Fruit fly (Drosophila melanogaster) whole organism, embryonic: ENCODE measurements around the gene pr.

Experiments
- ATbp ChIP-seq: fragments of 200-800 bp; sonication (Bioruptor generic); optimal IDR thresholded peaks from 2 replicates; lab custom pipeline; 2017; ENCODE audit warnings: missing biosample characterization, mild to moderate bottlenecking, missing genetic modification characterization, missing genetic modification reagents
- B-H1 ChIP-seq: fragments of 200-800 bp; sonication (Bioruptor generic); IDR thresholded peaks from 3 replicates; pipeline ENCODE4 v1.3.6; 2022; ENCODE audit warnings: missing biosample characterization, missing genetic modification characterization
- BEAF-32 ChIP-seq: fragments of 200-800 bp; sonication (Bioruptor generic); optimal IDR thresholded peaks from 3 replicates; lab custom pipeline; 2017; ENCODE audit warnings: missing biosample characterization, missing genetic modification characterization, mild to moderate bottlenecking, moderate library complexity, missing genetic modification reagents
- CG10209 ChIP-seq: fragments of 200-800 bp; sonication (Bioruptor generic); optimal IDR thresholded peaks from 3 replicates; lab custom pipeline; 2017; ENCODE audit warnings: missing biosample characterization, mild to moderate bottlenecking, missing genetic modification characterization, missing genetic modification reagents
- CG10654 ChIP-seq: fragments of 200-800 bp; sonication (Bioruptor generic); optimal IDR thresholded peaks from 2 replicates; lab custom pipeline; 2016; ENCODE audit warnings: missing biosample characterization, missing genetic modification characterization
- CG11560 ChIP-seq: fragments of 200-800 bp; sonication (Bioruptor generic); IDR thresholded peaks from 3 replicates; pipeline ENCODE4 v1.3.6; 2022; ENCODE audit warnings: missing biosample characterization, missing genetic modification characterization
- CG14014 ChIP-seq: fragments of 200-800 bp; sonication (Bioruptor generic); IDR thresholded peaks from 2 replicates; pipeline ENCODE4 v1.3.6; 2022; ENCODE audit warnings: missing biosample characterization, missing genetic modification characterization
- CG15011 ChIP-seq: fragments of 200-800 bp; sonication (Bioruptor generic); optimal IDR thresholded peaks from 3 replicates; lab custom pipeline; 2018; ENCODE audit warnings: missing biosample characterization, mild to moderate bottlenecking, missing genetic modification characterization
- CG17829 ChIP-seq: fragments of 200-800 bp; optimal IDR thresholded peaks from 2 replicates; lab custom pipeline; 2019; ENCODE audit warnings: missing biosample characterization, mild to moderate bottlenecking, missing genetic modification characterization, moderate library complexity
- CG31224 ChIP-seq: fragments of 200-800 bp; sonication (Bioruptor generic); IDR thresholded peaks from 2 replicates; pipeline ENCODE4 v1.3.6; 2022; ENCODE audit warnings: missing biosample characterization, missing genetic modification characterization
- CG31441 ChIP-seq: fragments of 200-800 bp; sonication (Bioruptor generic); IDR thresholded peaks from 2 replicates; pipeline ENCODE4 v1.3.6; 2022; ENCODE audit warnings: missing biosample characterization, missing genetic modification characterization
- CG32532 ChIP-seq: fragments of 200-800 bp; sonication (Bioruptor generic); IDR thresholded peaks from 2 replicates; pipeline ENCODE4 v1.3.6; 2022; ENCODE audit warnings: missing biosample characterization, missing genetic modification characterization
- CG32767 ChIP-seq: fragments of 200-800 bp; sonication (Bioruptor generic); IDR thresholded peaks from 2 replicates; pipeline ENCODE4 v1.3.6; 2022; ENCODE audit warnings: missing biosample characterization, missing genetic modification characterization
- CG34376 ChIP-seq: fragments of 200-800 bp; sonication (Bioruptor generic); optimal IDR thresholded peaks from 2 replicates; lab custom pipeline; 2018; ENCODE audit warnings: missing biosample characterization, mild to moderate bottlenecking, missing genetic modification characterization
- CG3838 ChIP-seq: fragments of 200-800 bp; sonication (Bioruptor generic); optimal IDR thresholded peaks from 3 replicates; lab custom pipeline; 2016; ENCODE audit warnings: missing biosample characterization, missing genetic modification characterization
- CG4282 ChIP-seq: fragments of 200-800 bp; sonication (Bioruptor generic); optimal IDR thresholded peaks from 2 replicates; lab custom pipeline; 2016; ENCODE audit warnings: missing biosample characterization, missing genetic modification characterization
- CG4360 ChIP-seq: fragments of 200-800 bp; sonication (Bioruptor generic); IDR thresholded peaks from 2 replicates; pipeline ENCODE4 v1.3.6; 2022; ENCODE audit warnings: missing biosample characterization, missing genetic modification characterization
- CG43689 ChIP-seq: fragments of 200-800 bp; sonication (Bioruptor generic); IDR thresholded peaks from 2 replicates; pipeline ENCODE4 v1.3.6; 2022; ENCODE audit warnings: missing biosample characterization, missing genetic modification characterization
- CG4404 ChIP-seq: fragments of 200-800 bp; sonication (Bioruptor generic); IDR thresholded peaks from 2 replicates; pipeline ENCODE4 v1.3.6; 2022; ENCODE audit warnings: missing biosample characterization, missing genetic modification characterization
- CG4730 ChIP-seq: fragments of 200-800 bp; sonication (Bioruptor generic); IDR thresholded peaks from 2 replicates; pipeline ENCODE4 v1.3.6; 2022; ENCODE audit warnings: missing biosample characterization, missing genetic modification characterization
- CG6765 ChIP-seq: fragments of 200-800 bp; sonication (Bioruptor generic); optimal IDR thresholded peaks from 3 replicates; lab custom pipeline; 2017; ENCODE audit warnings: missing biosample characterization, mild to moderate bottlenecking, missing genetic modification characterization
- CG7786 ChIP-seq: fragments of 200-800 bp; sonication (Bioruptor generic); optimal IDR thresholded peaks from 2 replicates; lab custom pipeline; 2016; ENCODE audit warnings: missing biosample characterization, missing genetic modification characterization
- CG8281 ChIP-seq: fragments of 200-800 bp; sonication (Bioruptor generic); optimal IDR thresholded peaks from 2 replicates; lab custom pipeline; 2018; ENCODE audit warnings: missing biosample characterization, mild to moderate bottlenecking, missing genetic modification characterization, moderate library complexity
- Dfd ChIP-seq, 2 experiments: fragments of >200 bp; optimal IDR thresholded peaks; 2 replicates each; lab custom pipeline; 2017; ENCODE audit warnings: missing biosample characterization in 2 of 2, missing genetic modification characterization in 2 of 2
- HLH4C ChIP-seq: fragments of 200-800 bp; sonication (Bioruptor generic); IDR thresholded peaks from 3 replicates; pipeline ENCODE4 v1.3.6; 2022; ENCODE audit warnings: missing biosample characterization, missing genetic modification characterization; ENCODE audit not compliant: partially characterized antibody
- HmgZ ChIP-seq: fragments of 200-800 bp; sonication (Bioruptor generic); optimal IDR thresholded peaks from 2 replicates; lab custom pipeline; 2018; ENCODE audit warnings: missing biosample characterization, mild to moderate bottlenecking, missing genetic modification characterization
- Hr51 ChIP-seq, 2 experiments: fragments of 200-800 bp; sonication (Bioruptor generic); optimal IDR thresholded peaks; 2 replicates in 1 of 2; 3 replicates in 1 of 2; lab custom pipeline; 2016 to 2018; ENCODE audit warnings: missing biosample characterization in 2 of 2, missing genetic modification characterization in 2 of 2, mild to moderate bottlenecking in 1 of 2, moderate library complexity in 1 of 2
- Hsf ChIP-seq: fragments of 200-800 bp; sonication (Bioruptor generic); optimal IDR thresholded peaks from 3 replicates; lab custom pipeline; 2016; ENCODE audit warnings: missing biosample characterization, missing genetic modification characterization
- Mrtf ChIP-seq: fragments of 200-800 bp; sonication (Bioruptor generic); IDR thresholded peaks from 3 replicates; pipeline ENCODE4 v1.3.6; 2022; ENCODE audit warnings: missing biosample characterization, missing genetic modification characterization
- Myb ChIP-seq: fragments of 200-800 bp; sonication (Bioruptor generic); optimal IDR thresholded peaks from 2 replicates; lab custom pipeline; 2016; ENCODE audit warnings: missing biosample characterization, missing genetic modification characterization
- NfI ChIP-seq: fragments of 200-800 bp; sonication (Bioruptor generic); optimal IDR thresholded peaks from 3 replicates; lab custom pipeline; 2018; ENCODE audit warnings: missing biosample characterization, mild to moderate bottlenecking, missing genetic modification characterization, moderate library complexity
- az2 ChIP-seq: fragments of 200-800 bp; sonication (Bioruptor generic); optimal IDR thresholded peaks from 3 replicates; lab custom pipeline; 2016; ENCODE audit warnings: missing biosample characterization, missing genetic modification characterization
- bab2 ChIP-seq: fragments of 200-800 bp; sonication (Bioruptor generic); optimal IDR thresholded peaks from 2 replicates; lab custom pipeline; 2016; ENCODE audit warnings: missing biosample characterization, missing genetic modification characterization
- bbx ChIP-seq: fragments of 200-800 bp; sonication (Bioruptor generic); IDR thresholded peaks from 2 replicates; pipeline ENCODE4 v1.3.6; 2022; ENCODE audit warnings: missing biosample characterization, missing genetic modification characterization; ENCODE audit not compliant: partially characterized antibody
- croc ChIP-seq: fragments of 200-800 bp; sonication (Bioruptor generic); conservative IDR thresholded peaks from 3 replicates; pipeline ENCODE4 v1.3.6; 2022; ENCODE audit warnings: missing biosample characterization, missing genetic modification characterization
- cwo ChIP-seq: fragments of 200-800 bp; sonication (Bioruptor generic); optimal IDR thresholded peaks from 3 replicates; lab custom pipeline; 2017; ENCODE audit warnings: missing biosample characterization, missing genetic modification characterization, mild to moderate bottlenecking, moderate library complexity, missing genetic modification reagents
- dati ChIP-seq: fragments of 200-800 bp; sonication (Bioruptor generic); IDR thresholded peaks from 2 replicates; pipeline ENCODE4 v1.3.6; 2022; ENCODE audit warnings: missing biosample characterization, missing genetic modification characterization
- fru ChIP-seq: fragments of >200 bp; optimal IDR thresholded peaks from 2 replicates; lab custom pipeline; 2017
- gce ChIP-seq: fragments of 200-800 bp; sonication (Bioruptor generic); IDR thresholded peaks from 3 replicates; pipeline ENCODE4 v1.3.6; 2022; ENCODE audit warnings: missing biosample characterization, missing genetic modification characterization
- gcm ChIP-seq: fragments of 200-800 bp; sonication (Bioruptor generic); optimal IDR thresholded peaks from 2 replicates; lab custom pipeline; 2019; ENCODE audit warnings: missing biosample characterization, mild to moderate bottlenecking, missing genetic modification characterization, moderate library complexity
- gcm2 ChIP-seq: fragments of 200-800 bp; sonication (Bioruptor generic); optimal IDR thresholded peaks from 2 replicates; lab custom pipeline; 2016; ENCODE audit warnings: missing biosample characterization, missing genetic modification characterization
- gsb ChIP-seq: fragments of 200-800 bp; sonication (Bioruptor generic); IDR thresholded peaks from 2 replicates; pipeline ENCODE4 v1.3.6; 2022; ENCODE audit warnings: missing biosample characterization, missing genetic modification characterization
- ham ChIP-seq: fragments of 200-800 bp; sonication (Bioruptor generic); IDR thresholded peaks from 2 replicates; pipeline ENCODE4 v1.3.6; 2022; ENCODE audit warnings: missing biosample characterization, missing genetic modification characterization
- jing ChIP-seq: fragments of 200-800 bp; sonication (Bioruptor generic); optimal IDR thresholded peaks from 2 replicates; lab custom pipeline; 2018; ENCODE audit warnings: missing biosample characterization, mild to moderate bottlenecking, missing genetic modification characterization
- knrl ChIP-seq: fragments of 200-800 bp; sonication (Bioruptor generic); IDR thresholded peaks from 3 replicates; pipeline ENCODE4 v1.3.6; 2022; ENCODE audit warnings: missing biosample characterization, missing genetic modification characterization; ENCODE audit not compliant: partially characterized antibody
- lmd ChIP-seq: fragments of 200-800 bp; sonication (Bioruptor generic); IDR thresholded peaks from 2 replicates; pipeline ENCODE4 v1.3.6; 2022; ENCODE audit warnings: missing biosample characterization, missing genetic modification characterization
- row ChIP-seq: fragments of 200-800 bp; sonication (Bioruptor generic); IDR thresholded peaks from 3 replicates; pipeline ENCODE4 v1.3.6; 2022; ENCODE audit warnings: missing biosample characterization, missing genetic modification characterization
- sim ChIP-seq: fragments of 200-800 bp; sonication (Bioruptor generic); IDR thresholded peaks from 2 replicates; pipeline ENCODE4 v1.3.6; 2022; ENCODE audit warnings: missing biosample characterization, missing genetic modification characterization
- sr ChIP-seq: fragments of 200-800 bp; sonication (Bioruptor generic); IDR thresholded peaks from 3 replicates; pipeline ENCODE4 v1.3.6; 2022; ENCODE audit warnings: missing biosample characterization, missing genetic modification characterization
- tap ChIP-seq: fragments of 200-800 bp; optimal IDR thresholded peaks from 3 replicates; lab custom pipeline; 2019; ENCODE audit warnings: missing biosample characterization, mild to moderate bottlenecking, missing genetic modification characterization, moderate library complexity
- trh ChIP-seq: fragments of 200-800 bp; sonication (Bioruptor generic); optimal IDR thresholded peaks from 2 replicates; lab custom pipeline; 2016; ENCODE audit warnings: missing biosample characterization, missing genetic modification characterization
- tup ChIP-seq: fragments of 200-800 bp; sonication (Bioruptor generic); optimal IDR thresholded peaks from 2 replicates; lab custom pipeline; 2016; ENCODE audit warnings: missing biosample characterization, mild to moderate bottlenecking, missing genetic modification characterization, moderate library complexity
- zf30C ChIP-seq: fragments of 200-800 bp; sonication (Bioruptor generic); optimal IDR thresholded peaks from 3 replicates; lab custom pipeline; 2018; ENCODE audit warnings: missing biosample characterization, mild to moderate bottlenecking, missing genetic modification characterization

pr gene

DNA sequence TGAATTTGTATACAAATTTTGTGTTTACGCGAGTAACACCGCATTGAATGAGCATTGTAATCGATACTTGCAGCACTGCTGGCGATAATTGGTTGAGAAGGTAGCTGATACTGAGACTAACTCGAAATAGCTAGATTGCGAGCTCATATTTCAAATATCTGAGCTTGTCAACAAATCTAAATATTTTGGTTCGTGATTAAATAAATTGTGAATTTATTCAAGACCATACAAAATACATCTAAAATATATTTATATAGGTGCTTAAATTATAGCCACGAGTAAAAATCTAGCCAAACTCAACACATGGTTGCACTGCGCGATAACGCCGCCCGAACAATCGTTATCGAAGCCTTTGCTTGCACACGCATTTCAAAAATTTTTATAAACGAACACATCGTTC, 18.5 kb upstream of the pr start, which contains the start of the genes Taf13 and nesd (continued):
- peak; percentile 50; the same call in 1 of the 2 replicates for TF ChIP-seq CG31441 (GFP tag; lab: Robert Waterston, UW)
- no peak for TF ChIP-seq CG7786 (GFP tag; lab: Kevin White, UChicago)
- no peak for TF ChIP-seq B-H1
- no peak for TF ChIP-seq gce (GFP tag; lab: Robert Waterston, UW)
- no peak for TF ChIP-seq az2 (GFP tag; lab: Kevin White, UChicago)
- peak; percentile 52 for TF ChIP-seq Hsf
- no peak for TF ChIP-seq CG4282
- no peak for TF ChIP-seq cwo (GFP tag; lab: Kevin White, UChicago)
- TF ChIP-seq zf30C (GFP tag; lab: Kevin White, UChicago) = no peak
- no peak for TF ChIP-seq bab2 (GFP tag; lab: Kevin White, UChicago)
- no peak for TF ChIP-seq tup (GFP tag; lab: Kevin White, UChicago)
- no peak for TF ChIP-seq croc (GFP tag; lab: Robert Waterston, UW)
- TF ChIP-seq jing (GFP tag; lab: Kevin White, UChicago) = no peak
- peak; percentile 85 for TF ChIP-seq BEAF-32
- no peak for TF ChIP-seq sr (GFP tag; lab: Robert Waterston, UW)
- peak; percentile 68 for TF ChIP-seq HmgZ (tag; lab: Kevin White, UChicago)
- no peak for TF ChIP-seq CG15011 (GFP tag; lab: Kevin White, UChicago)
- TF ChIP-seq CG11560 = no peak
- TF ChIP-seq dati (GFP tag; lab: Robert Waterston, UW) = no peak
- TF ChIP-seq sim = no peak
- no peak for TF ChIP-seq CG4360 (GFP tag; lab: Robert Waterston, UW)
- TF ChIP-seq CG3838 = no peak
- no peak for TF ChIP-seq CG10209 (GFP tag; lab: Kevin White, UChicago)
- no peak for TF ChIP-seq tap (tag; lab: Kevin White, UChicago)
- peak; percentile 89 for TF ChIP-seq HLH4C (GFP tag; lab: Robert Waterston, UW)
- TF ChIP-seq Dfd (GFP tag; optimal IDR thresholded peaks at IDR 0.05; lab: Kevin White, UChicago) = no peak
- no peak for TF ChIP-seq fru
- peak; percentile 25 to 40 for TF ChIP-seq Hr51 (GFP tag; optimal IDR thresholded peaks at IDR 0.05; lab: Kevin White, UChicago)
- TF ChIP-seq Myb = peak; percentile 73
- no peak for TF ChIP-seq trh
- no peak for TF ChIP-seq CG32532 (GFP tag; lab: Robert Waterston, UW)
- no peak for TF ChIP-seq CG8281 (tag; lab: Kevin White, UChicago)
- no peak for TF ChIP-seq CG14014 (GFP tag; lab: Robert Waterston, UW)
- no peak for TF ChIP-seq CG10654 (GFP tag; lab: Kevin White, UChicago)
- TF ChIP-seq, all 482 proteins: peak for 174

DNA sequence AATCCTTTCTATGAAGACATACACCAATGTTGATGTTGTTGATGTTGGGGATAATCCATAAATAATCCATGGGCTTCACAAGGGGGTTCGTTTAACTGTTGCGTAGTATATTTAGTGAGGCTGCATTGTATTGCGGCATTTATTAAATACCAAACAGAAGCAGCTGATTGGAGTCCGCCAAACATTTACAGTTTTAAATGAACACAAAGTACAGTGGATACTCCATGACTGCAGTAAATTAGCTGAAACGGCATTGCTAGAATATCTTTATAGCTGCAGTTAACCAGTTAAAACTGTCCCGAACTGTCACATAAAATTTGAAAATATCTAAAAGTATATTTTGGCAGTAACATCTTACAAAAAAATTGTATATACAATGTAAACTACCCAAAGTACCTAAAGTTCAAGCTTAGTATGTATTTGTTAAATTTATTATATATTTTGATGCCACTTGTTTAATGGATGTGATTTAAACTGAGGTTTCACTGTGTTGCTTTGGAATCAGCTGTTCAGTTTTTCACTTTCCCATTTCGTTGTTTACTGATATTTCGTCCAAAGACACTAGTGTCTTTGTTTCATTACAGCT, 15.9 kb upstream of the pr start, which contains the start of the genes CG10747 and Pyroxd1:
Gene CG10747 (minus strand): TSS at position 255 of the 586 bp plus-strand sequence.
Gene Pyroxd1 (plus strand): TSS at position 342 of the 586 bp plus-strand sequence.
- TF ChIP-seq knrl (GFP tag; lab: Robert Waterston, UW) = no peak
- TF ChIP-seq lmd (GFP tag; lab: Robert Waterston, UW) = peak; percentile 98
- TF ChIP-seq CG32767 (GFP tag; lab: Robert Waterston, UW) = peak; percentile 95
- TF ChIP-seq CG34376 (GFP tag; lab: Kevin White, UChicago) = peak; percentile 97
- TF ChIP-seq CG43689 (GFP tag; lab: Robert Waterston, UW) = peak; percentile 80
- peak; percentile 92 for TF ChIP-seq gcm2 (GFP tag; lab: Kevin White, UChicago)
- peak; percentile 96 for TF ChIP-seq gcm (GFP tag; lab: Kevin White, UChicago)
- TF ChIP-seq gsb (GFP tag; lab: Robert Waterston, UW) = peak; percentile 92
- TF ChIP-seq row (GFP tag; lab: Robert Waterston, UW) = peak; percentile 99
- TF ChIP-seq ham (GFP tag; lab: Robert Waterston, UW) = peak; percentile 87
- TF ChIP-seq CG17829 (tag; lab: Kevin White, UChicago) = peak; percentile 95
- peak; percentile 90 for TF ChIP-seq CG4730
- peak; percentile 97 for TF ChIP-seq NfI (GFP tag; lab: Kevin White, UChicago)
- TF ChIP-seq Myb = peak; percentile 80
- TF ChIP-seq CG4404 (GFP tag; lab: Robert Waterston, UW) = peak; percentile 96
- TF ChIP-seq Mrtf (GFP tag; lab: Robert Waterston, UW) = peak; percentile 95
- TF ChIP-seq bbx (GFP tag; lab: Robert Waterston, UW) = no peak
- TF ChIP-seq CG31224 (GFP tag; lab: Robert Waterston, UW) = peak; percentile 89
- TF ChIP-seq ATbp (GFP tag; lab: Kevin White, UChicago) = peak; percentile 94
- peak; percentile 91 for TF ChIP-seq CG6765 (GFP tag; lab: Kevin White, UChicago)
